Fruit fly (Drosophila melanogaster) Kc167 (cell line): ENCODE measurements around the gene CG5162.

ENCODE experiments used
- Myc ChIP-seq: fragments of >200 bp; optimal IDR thresholded peaks from 2 replicates; lab custom pipeline; 2017; ENCODE audit warnings: missing external identifiers
- Sin3A ChIP-seq: fragments of >200 bp; optimal IDR thresholded peaks from 2 replicates; lab custom pipeline; 2018; ENCODE audit warnings: missing external identifiers
- h ChIP-seq: fragments of >200 bp; optimal IDR thresholded peaks from 3 replicates; lab custom pipeline; 2018; ENCODE audit warnings: missing external identifiers
- insv ChIP-seq: fragments of >200 bp; optimal IDR thresholded peaks from 3 replicates; lab custom pipeline; 2018; ENCODE audit warnings: missing external identifiers
- psq ChIP-seq: fragments of >200 bp; optimal IDR thresholded peaks from 2 replicates; lab custom pipeline; 2017; ENCODE audit warnings: missing external identifiers
- ttk ChIP-seq: sonication (Bioruptor generic); optimal IDR thresholded peaks from 2 replicates; lab custom pipeline; 2017; ENCODE audit warnings: missing external identifiers

The CG5162 gene

DNA sequence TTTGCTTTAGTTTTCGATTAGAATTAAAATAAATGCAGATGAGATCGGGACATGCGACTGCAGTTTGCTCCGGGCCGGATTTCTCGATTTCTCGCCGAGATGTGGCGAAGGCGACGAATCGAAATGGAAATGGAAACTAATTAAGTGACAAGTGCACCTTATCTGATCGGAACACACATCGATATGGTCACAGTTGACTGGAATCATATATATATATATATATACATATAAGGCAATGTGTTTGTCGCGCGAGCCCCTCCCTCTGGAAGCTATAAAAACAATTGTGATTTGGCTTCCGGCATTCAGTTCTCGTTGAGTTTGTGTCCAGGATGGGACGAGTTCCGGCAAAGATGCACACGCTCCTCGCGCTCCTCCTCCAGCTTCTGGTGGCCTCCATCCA lies at the start of gene CG5162:
TSS of gene CG5162 (plus strand) at position 301 of the 400 bp plus-strand sequence.
- TF ChIP-seq insv (lab: Kevin White, UChicago) (no peak), h (no peak), psq (lab: Kevin White, UChicago) (no peak)

DNA sequence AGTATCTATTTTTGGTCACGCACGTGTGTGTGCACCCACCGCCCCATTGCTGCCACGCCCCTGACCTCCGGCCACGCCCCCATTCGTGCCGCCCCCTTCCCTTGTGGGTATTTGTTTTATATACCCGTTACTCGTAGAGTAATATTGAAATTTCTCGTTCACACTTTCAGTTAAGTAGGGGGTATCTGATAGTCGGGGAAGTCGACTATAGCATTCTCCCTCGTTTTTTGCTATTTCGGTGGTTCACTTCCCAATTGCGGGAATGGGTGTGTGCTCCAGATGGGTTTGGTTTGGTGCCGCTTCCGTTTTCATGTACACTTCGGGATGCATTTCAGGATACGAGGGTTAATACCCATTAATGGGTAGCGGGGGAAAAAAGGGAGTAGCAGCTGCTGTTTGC lies 47.8 kb upstream of the CG5162 start:
- TF ChIP-seq Myc (lab: Kevin White, UChicago) (no peak), ttk (no peak), h (no peak), psq (lab: Kevin White, UChicago) (no peak), insv (lab: Kevin White, UChicago) (no peak), Sin3A (lab: Kevin White, UChicago) (no peak)

DNA sequence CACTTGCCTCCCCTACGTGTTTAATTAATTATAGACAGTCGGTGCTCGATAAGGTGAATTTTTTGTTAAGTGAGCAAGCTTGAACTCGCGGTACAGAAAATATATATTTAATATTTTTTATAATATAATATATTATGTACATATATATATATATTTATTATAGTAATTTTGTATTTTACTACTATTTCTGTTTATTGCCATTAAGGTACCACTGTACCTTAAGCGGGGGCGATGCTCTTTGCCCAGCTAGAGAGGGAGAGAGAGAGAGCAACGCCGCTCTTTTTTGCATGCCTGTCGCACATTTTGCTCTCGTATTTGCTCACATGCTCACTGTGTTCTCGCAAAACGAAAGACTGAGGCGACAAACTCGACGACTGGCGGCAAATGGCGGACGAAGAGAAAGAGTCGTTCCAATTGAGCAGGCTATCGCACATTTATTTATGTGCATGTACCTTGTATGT lies 44.6 kb upstream of the CG5162 start:
- TF ChIP-seq Myc (lab: Kevin White, UChicago), result no peak
- TF ChIP-seq Sin3A (lab: Kevin White, UChicago), result no peak
- TF ChIP-seq insv (lab: Kevin White, UChicago), result no peak

DNA sequence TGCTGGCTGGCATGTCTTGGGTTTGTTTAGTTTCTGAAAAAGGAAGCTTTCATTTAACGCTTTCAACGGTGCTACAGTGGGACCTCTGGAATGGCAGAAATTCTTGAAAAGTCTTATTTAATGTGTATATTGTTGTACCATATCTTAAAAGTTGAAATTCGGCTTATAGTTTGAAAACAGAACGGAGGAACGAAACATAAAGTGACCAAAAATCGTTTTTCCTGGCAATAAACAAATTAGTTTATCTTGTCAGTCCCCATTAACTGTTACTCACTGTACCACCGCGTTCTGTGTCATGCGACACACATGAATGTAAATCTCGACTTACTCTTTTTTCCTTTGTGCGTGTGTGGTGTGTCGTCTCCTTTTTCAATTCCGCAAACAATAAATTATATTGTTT lies 43.0 kb upstream of the CG5162 start:
- TF ChIP-seq Myc (lab: Kevin White, UChicago), result no peak
- TF ChIP-seq h, result no peak
- TF ChIP-seq Sin3A (lab: Kevin White, UChicago), result no peak
- no peak for TF ChIP-seq psq (lab: Kevin White, UChicago)
- no peak for TF ChIP-seq insv (lab: Kevin White, UChicago)
- no peak for TF ChIP-seq ttk

DNA sequence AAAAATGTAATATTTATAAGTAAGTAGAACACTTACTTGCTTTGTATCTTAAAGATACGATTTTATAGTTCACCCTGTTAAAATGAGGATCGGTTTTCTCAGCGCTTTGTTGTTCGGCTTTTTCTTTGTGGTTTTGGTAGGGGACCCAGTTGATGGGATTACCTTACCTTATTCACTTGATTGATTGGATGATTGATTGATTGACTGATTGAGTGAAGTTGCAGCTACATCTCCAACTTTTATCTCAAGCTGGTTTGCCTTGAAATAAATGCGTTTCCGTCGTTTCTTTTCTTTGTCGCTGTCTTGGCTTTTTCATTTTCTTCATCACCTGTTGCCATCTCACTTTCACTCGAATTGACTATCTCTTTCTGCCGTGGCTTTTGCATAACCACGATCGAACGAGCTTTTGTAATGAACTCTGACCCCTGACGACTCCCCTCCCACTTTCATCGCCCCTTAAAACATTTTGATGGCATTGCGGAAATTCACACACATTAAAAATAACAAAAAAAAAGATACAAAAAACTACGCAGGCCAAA lies 42.3 kb upstream of the CG5162 start:
- TF ChIP-seq h (no peak), Sin3A (lab: Kevin White, UChicago) (no peak), ttk (no peak), psq (lab: Kevin White, UChicago) (no peak), insv (lab: Kevin White, UChicago) (no peak), Myc (lab: Kevin White, UChicago) (no peak)

DNA sequence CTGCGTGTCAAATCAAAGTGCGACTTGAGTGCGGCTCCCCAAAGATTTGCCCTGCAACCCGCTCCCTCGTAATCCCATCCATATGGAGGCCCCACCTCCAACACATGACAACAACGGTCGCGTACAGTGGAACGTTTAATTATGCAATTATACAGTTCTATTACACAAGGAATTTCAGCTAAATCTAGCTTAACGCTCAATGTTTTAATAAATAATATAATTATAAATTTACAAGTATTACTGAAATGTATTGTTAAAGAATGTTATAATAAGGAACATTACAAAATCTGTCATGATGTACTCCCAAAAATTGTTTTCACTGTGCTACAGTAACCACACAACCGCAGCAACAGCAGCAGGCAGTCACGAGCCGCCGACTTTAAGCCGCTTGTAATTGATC lies 41.0 kb upstream of the CG5162 start:
- no peak for TF ChIP-seq Myc (lab: Kevin White, UChicago)
- TF ChIP-seq ttk, result no peak
- TF ChIP-seq h, result no peak
- TF ChIP-seq insv (lab: Kevin White, UChicago), result no peak
- TF ChIP-seq Sin3A (lab: Kevin White, UChicago), result no peak
- no peak for TF ChIP-seq psq (lab: Kevin White, UChicago)

DNA sequence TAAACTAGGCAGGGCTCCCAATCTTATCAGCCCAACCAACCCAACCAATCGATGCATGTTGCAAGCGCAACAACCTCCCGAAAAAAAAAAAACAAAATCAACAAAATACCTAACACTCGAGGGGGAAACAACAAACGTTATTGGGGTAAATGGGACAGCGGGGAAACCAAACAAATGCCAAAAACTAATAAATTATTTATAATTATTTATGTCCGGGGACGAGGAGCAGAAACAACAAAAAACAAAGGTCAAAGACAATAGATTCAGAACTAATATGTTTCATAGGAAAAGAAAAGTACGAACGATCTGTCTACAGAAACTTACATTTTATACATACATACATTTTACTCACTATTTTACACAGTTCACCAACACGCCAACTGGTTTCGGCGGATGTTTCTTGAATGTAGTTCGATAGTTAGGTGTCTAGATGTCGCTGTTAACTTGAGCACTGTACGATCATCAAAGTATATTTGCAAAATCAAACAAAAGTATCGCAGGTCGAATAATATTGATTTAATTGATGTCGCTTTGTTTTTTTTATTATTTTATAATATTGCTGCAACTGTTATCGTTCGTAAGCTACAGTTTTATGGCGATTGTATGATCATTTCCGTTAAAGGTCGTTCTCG lies 39.4 kb upstream of the CG5162 start:
- TF ChIP-seq psq (lab: Kevin White, UChicago) (no peak), insv (lab: Kevin White, UChicago) (no peak), h (no peak), Myc (lab: Kevin White, UChicago) (no peak), ttk (no peak), Sin3A (lab: Kevin White, UChicago) (no peak)

DNA sequence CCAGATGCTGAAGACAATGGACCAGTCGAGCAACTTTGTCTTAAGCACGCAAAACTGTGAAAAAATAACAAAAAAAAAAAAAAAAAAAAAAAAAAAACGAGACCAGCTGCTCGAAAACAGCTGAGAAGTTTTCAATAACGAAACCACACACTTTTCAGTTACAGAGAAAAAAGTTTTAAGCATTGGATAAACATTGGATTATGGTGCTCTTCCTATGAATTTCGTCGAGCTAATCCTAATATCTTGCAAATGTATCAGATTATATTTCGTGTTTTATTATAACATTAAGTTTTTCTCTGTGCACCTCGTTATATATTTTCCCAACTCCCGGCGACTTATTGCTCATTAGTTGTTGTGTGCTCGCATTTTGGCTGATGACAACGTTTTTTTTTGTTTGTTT lies 38.6 kb upstream of the CG5162 start:
- TF ChIP-seq h (no peak), insv (lab: Kevin White, UChicago) (no peak), Myc (lab: Kevin White, UChicago) (no peak), Sin3A (lab: Kevin White, UChicago) (no peak), ttk (no peak), psq (lab: Kevin White, UChicago) (no peak)

DNA sequence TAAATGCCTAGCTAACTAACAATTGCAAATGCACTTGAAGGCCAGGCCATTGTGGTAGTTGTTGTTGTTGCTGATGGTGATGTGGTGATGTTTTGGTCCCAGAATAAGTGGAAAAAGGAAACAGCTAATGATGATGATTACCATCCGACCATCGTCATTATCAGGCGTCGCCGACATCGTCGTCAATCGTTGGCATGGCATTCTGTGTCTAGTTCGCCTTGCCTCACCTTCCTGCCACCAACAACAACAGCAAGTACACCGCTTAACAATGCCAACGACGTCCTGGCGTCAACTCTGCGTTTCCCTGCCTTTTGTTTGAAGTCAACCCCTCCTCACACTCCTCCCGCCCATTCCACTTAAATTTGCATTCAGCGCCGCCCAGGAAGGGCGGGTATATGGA lies 37.5 kb upstream of the CG5162 start:
- no peak for TF ChIP-seq Myc (lab: Kevin White, UChicago)

DNA sequence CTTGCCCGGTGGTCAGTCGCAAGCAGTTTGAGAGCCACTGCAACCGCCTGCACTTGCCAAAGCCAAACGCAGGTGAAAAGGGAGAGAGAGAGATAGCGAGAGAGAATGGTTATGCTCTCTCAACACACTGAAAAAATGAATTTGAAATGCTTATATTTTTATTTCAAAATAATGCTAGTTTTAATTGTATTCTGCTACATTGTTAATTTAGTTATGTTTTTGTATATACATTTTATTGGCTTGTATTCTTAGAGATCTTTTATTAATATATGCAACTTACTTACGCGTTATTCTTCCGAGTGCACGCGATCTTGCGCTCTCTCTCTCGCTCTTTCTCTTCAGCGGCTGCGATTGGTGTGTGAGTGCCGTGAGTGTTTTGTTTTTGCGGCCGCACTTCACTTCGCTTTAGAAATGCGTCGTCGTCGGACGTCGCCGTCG lies 36.6 kb upstream of the CG5162 start:
- TF ChIP-seq insv (lab: Kevin White, UChicago) (no peak), ttk (no peak), h (no peak), Myc (lab: Kevin White, UChicago) (no peak), psq (lab: Kevin White, UChicago) (no peak)

DNA sequence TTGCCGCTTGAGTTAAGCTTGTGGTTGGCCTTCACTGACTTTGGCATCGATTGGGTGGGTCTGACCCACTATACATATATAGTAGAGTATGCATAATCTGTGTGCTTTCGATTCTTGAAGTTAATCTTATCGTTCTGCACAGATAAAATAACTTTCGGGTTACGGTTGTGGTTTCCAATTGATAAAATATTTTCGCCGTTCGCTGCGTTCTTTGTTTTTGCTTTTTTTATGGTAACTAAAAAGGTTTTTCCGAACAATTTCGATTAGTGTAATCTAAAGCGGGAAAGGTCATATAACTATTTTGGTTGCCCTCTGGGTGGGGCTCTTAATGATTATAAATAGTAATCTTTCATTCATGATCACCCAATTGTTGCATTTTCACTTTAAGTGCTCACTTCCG lies 34.6 kb upstream of the CG5162 start:
- TF ChIP-seq h (no peak), Sin3A (lab: Kevin White, UChicago) (no peak), Myc (lab: Kevin White, UChicago) (no peak), insv (lab: Kevin White, UChicago) (no peak), psq (lab: Kevin White, UChicago) (no peak), ttk (no peak)

DNA sequence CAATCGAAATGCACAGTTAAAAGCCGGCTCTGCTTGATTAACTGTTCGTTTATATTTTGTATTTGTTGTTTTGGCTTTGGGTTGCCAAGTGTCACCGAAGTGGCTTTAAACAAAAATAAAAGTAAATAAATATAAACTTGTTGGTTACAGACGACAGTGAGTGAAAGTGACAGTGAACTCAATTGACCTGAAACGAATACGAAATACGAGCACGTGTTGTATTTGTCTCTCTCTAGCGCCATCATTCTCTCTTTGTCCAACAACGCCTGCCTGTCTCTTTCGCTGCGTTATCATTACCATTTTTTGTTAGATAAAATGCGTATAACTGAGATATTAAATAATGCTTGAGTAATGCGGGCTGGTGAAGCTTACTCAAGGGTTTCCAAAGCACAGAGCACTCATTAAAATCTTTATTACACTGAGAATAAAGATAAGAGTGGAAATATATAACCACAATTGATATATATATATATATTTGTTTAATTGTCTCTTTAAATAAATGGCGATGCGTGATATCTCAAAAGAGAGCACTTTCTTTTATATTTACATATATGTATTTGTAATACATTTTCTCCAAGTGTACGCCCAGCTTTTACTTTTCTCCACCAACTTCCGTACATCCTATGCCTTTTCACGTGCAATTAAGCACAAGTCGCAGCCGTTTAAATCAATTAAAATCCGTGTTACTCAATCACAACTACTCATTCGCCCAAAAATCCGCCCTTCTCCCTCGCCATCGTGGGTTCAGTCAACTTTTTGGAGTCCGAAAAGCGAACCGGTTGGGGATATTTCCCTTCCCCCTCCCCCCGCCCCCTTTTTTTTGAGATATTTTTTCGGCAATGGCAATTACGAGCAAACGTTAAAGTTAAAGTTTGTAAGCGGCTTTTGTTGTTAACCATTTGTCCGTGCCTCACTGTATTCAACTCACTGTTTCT lies 33.6 kb upstream of the CG5162 start:
- TF ChIP-seq psq (lab: Kevin White, UChicago) (no peak), insv (lab: Kevin White, UChicago) (no peak), h (no peak), Myc (lab: Kevin White, UChicago) (no peak), ttk (no peak), Sin3A (lab: Kevin White, UChicago) (no peak)
